Fruit fly (Drosophila melanogaster): ENCODE results near the gene CG7044.

Gene CG7044

DNA sequence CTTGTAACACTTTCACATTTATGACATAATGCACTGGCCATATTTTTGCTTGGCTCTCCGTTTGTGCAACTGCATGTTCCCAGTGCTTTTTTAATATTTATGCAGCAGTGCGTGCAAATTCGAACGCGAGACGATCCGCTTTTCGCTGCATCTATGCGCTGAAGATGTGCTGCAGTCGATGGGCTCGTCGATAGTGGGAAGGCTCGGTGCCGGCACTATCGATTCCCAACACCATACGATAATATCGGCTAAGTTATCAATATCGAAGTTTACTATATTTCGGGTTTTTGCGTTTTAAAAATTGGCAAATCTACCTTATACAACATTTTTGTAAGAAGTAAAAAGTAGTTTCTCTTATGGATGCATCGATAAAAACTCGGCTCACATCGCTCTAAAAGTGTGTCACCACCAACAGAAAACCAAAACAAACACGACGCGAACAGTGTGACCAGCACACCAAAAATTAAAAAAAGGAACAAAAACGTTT lies 3.8 kb downstream of the CG7044 start, which contains the start of gene RhoGAP93B (continued):
- no peak for TF ChIP-seq yki (optimal IDR thresholded peaks at IDR 0.05)
- TF ChIP-seq CG9876 (GFP tag; optimal IDR thresholded peaks at IDR 0.05) = peak; percentile 85
- TF ChIP-seq CG1832 (GFP tag; optimal IDR thresholded peaks at IDR 0.05) = no peak
- TF ChIP-seq Hr78 (GFP tag; optimal IDR thresholded peaks at IDR 0.05) = no peak
- TF ChIP-seq HLHmδ (GFP tag; optimal IDR thresholded peaks at IDR 0.05) = peak; percentile 57
- peak; percentile 69 for TF ChIP-seq CG1233 (GFP tag; optimal IDR thresholded peaks at IDR 0.05)
- TF ChIP-seq seq (GFP tag; IDR thresholded peaks at IDR 0.05) = peak; percentile 79
- TF ChIP-seq B-H2 (GFP tag; optimal IDR thresholded peaks at IDR 0.05) = peak; percentile 84
- peak; percentile 71 for TF ChIP-seq cwo (GFP tag; optimal IDR thresholded peaks at IDR 0.05)
- TF ChIP-seq CG6791 (GFP tag; IDR thresholded peaks at IDR 0.05; ENCODE audit: partially characterized antibody) = peak; percentile 99
- TF ChIP-seq tna (GFP tag; IDR thresholded peaks at IDR 0.05; ENCODE audit: partially characterized antibody) = peak; percentile 100
- peak; percentile 84 for TF ChIP-seq Xbp1 (GFP tag; optimal IDR thresholded peaks at IDR 0.05)
- TF ChIP-seq ap (GFP tag; IDR thresholded peaks at IDR 0.05) = peak; percentile 76
- TF ChIP-seq sqz (GFP tag; optimal IDR thresholded peaks at IDR 0.05) = no peak
- no peak for TF ChIP-seq schlank (tag; optimal IDR thresholded peaks at IDR 0.05)
- TF ChIP-seq Hr3 (GFP tag; optimal IDR thresholded peaks at IDR 0.05) = peak; percentile 89
- peak; percentile 86 for TF ChIP-seq CG32772 (GFP tag; IDR thresholded peaks at IDR 0.05)
- TF ChIP-seq CG8944 (GFP tag; optimal IDR thresholded peaks at IDR 0.05) = peak; percentile 81
- TF ChIP-seq CG32532 (GFP tag; IDR thresholded peaks at IDR 0.05) = peak; percentile 94
- peak; percentile 77 for TF ChIP-seq Nf-YC (tag; optimal IDR thresholded peaks at IDR 0.05)
- TF ChIP-seq CG11504 (tag; optimal IDR thresholded peaks at IDR 0.05) = peak; percentile 81
- peak; percentile 76 for TF ChIP-seq Hsf (GFP tag; optimal IDR thresholded peaks at IDR 0.05)
- peak; percentile 58 for TF ChIP-seq dan (GFP tag; IDR thresholded peaks at IDR 0.05)
- TF ChIP-seq Sry-δ (GFP tag; optimal IDR thresholded peaks at IDR 0.05) = peak; percentile 100
- peak; percentile 84 for TF ChIP-seq CG17361 (GFP tag; IDR thresholded peaks at IDR 0.05)
- TF ChIP-seq ab (GFP tag; optimal IDR thresholded peaks at IDR 0.05) = peak; percentile 7
- TF ChIP-seq CG11085 (GFP tag; IDR thresholded peaks at IDR 0.05) = peak; percentile 90
- TF ChIP-seq CkIIα-i1 (GFP tag; IDR thresholded peaks at IDR 0.05) = peak; percentile 55; the same call in 1 of the 2 replicates
- peak; percentile 75 for TF ChIP-seq wor (GFP tag; IDR thresholded peaks at IDR 0.05)
- TF ChIP-seq dati (GFP tag; IDR thresholded peaks at IDR 0.05) = peak; percentile 52; the same call in 1 of the 2 replicates
- peak; percentile 74 for TF ChIP-seq da (GFP tag; optimal IDR thresholded peaks at IDR 0.05)
- peak; percentile 75 for TF ChIP-seq CG30020 (tag; optimal IDR thresholded peaks at IDR 0.05)
- TF ChIP-seq ken (GFP tag; IDR thresholded peaks at IDR 0.05) = peak; percentile 83
- TF ChIP-seq CG31365 (tag; optimal IDR thresholded peaks at IDR 0.05) = peak; percentile 47
- peak; percentile 89 for TF ChIP-seq ttk (GFP tag; IDR thresholded peaks at IDR 0.05)
- TF ChIP-seq NC2α (GFP tag; optimal IDR thresholded peaks at IDR 0.05) = peak; percentile 69
- peak; percentile 85 for TF ChIP-seq caup (GFP tag; optimal IDR thresholded peaks at IDR 0.05; ENCODE audit: severe bottlenecking)
- peak; percentile 95 for TF ChIP-seq vvl (GFP tag; IDR thresholded peaks at IDR 0.05)
- TF ChIP-seq eyg (GFP tag; optimal IDR thresholded peaks at IDR 0.05) = peak; percentile 78
- peak; percentile 74 for TF ChIP-seq CG12744 (GFP tag; optimal IDR thresholded peaks at IDR 0.05)
- peak; percentile 99 for TF ChIP-seq unc-4 (GFP tag; IDR thresholded peaks at IDR 0.05; ENCODE audit: partially characterized antibody)
- no peak for TF ChIP-seq Kr (GFP tag; optimal IDR thresholded peaks at IDR 0.05)
- TF ChIP-seq trh (GFP tag; optimal IDR thresholded peaks at IDR 0.05) = peak; percentile 79
- TF ChIP-seq CG6813 (GFP tag; optimal IDR thresholded peaks at IDR 0.05) = peak; percentile 14
- peak; percentile 90 for TF ChIP-seq CG13775 (GFP tag; optimal IDR thresholded peaks at IDR 0.05)
- TF ChIP-seq Dip3 (GFP tag; optimal IDR thresholded peaks at IDR 0.05) = peak; percentile 92
- TF ChIP-seq Max (GFP tag; optimal IDR thresholded peaks at IDR 0.05) = peak; percentile 68
- peak; percentile 74 for TF ChIP-seq CG16779 (GFP tag; IDR thresholded peaks at IDR 0.05)
- TF ChIP-seq Usf (GFP tag; optimal IDR thresholded peaks at IDR 0.05) = peak; percentile 34
- no peak for TF ChIP-seq Hmx (GFP tag; optimal IDR thresholded peaks at IDR 0.05)
- TF ChIP-seq CG17829 (tag; optimal IDR thresholded peaks at IDR 0.05) = peak; percentile 88
